Fruit fly (Drosophila melanogaster): ENCODE results near the gene Mical.

The Mical gene

dm6 chr3R:9959911-9960310, 82.8 kb downstream of the Mical start:
- TF ChIP-seq EcR (GFP tag; optimal IDR thresholded peaks at IDR 0.05) (peak in 1 of 2 experiments; percentile 63), usp (GFP tag; optimal IDR thresholded peaks at IDR 0.05) (no peak)

dm6 chr3R:9957202-9957601, 85.5 kb downstream of the Mical start:
- TF ChIP-seq pan (optimal IDR thresholded peaks at IDR 0.05): no peak
- TF ChIP-seq Dll (optimal IDR thresholded peaks at IDR 0.05): no peak
- TF ChIP-seq usp (GFP tag; optimal IDR thresholded peaks at IDR 0.05): no peak
- no peak for TF ChIP-seq EcR (GFP tag; optimal IDR thresholded peaks at IDR 0.05)
- TF ChIP-seq psq (optimal IDR thresholded peaks at IDR 0.05): no peak
- TF ChIP-seq CG8478 (optimal IDR thresholded peaks at IDR 0.05): no peak

- no peak for TF ChIP-seq pan (optimal IDR thresholded peaks at IDR 0.05)
These were observed 86.0 kb downstream of the Mical start for dm6 chr3R:9956725-9957124.

dm6 chr3R:9954648-9955290, 87.9 kb downstream of the Mical start:
- TF ChIP-seq EcR (GFP tag; optimal IDR thresholded peaks at IDR 0.05): peak; percentile 33 to 54
- TF ChIP-seq psq (optimal IDR thresholded peaks at IDR 0.05): no peak
- TF ChIP-seq CG8478 (optimal IDR thresholded peaks at IDR 0.05): no peak

dm6 chr3R:9952669-9953277, 89.9 kb downstream of the Mical start:
- TF ChIP-seq pan (optimal IDR thresholded peaks at IDR 0.05) (no peak), psq (optimal IDR thresholded peaks at IDR 0.05) (no peak), usp (GFP tag; optimal IDR thresholded peaks at IDR 0.05) (no peak), CG8478 (optimal IDR thresholded peaks at IDR 0.05) (no peak)

- no peak for TF ChIP-seq CG8478 (optimal IDR thresholded peaks at IDR 0.05)
These were observed 91.0 kb downstream of the Mical start for dm6 chr3R:9951679-9952078.

Measured in whole organism.